Fruit fly (Drosophila melanogaster): ENCODE data around the gene Snap24.

dm6 chr3R:9791177-9791806, 28.3 kb upstream of the Snap24 start, which contains the start of the genes CG12945 and CG8507:
- TF ChIP-seq Dll (optimal IDR thresholded peaks at IDR 0.05) (no peak), CG8478 (optimal IDR thresholded peaks at IDR 0.05) (no peak), usp (GFP tag; optimal IDR thresholded peaks at IDR 0.05) (no peak), psq (optimal IDR thresholded peaks at IDR 0.05) (no peak)

Measured in whole organism.